Worm (Caenorhabditis elegans) whole organism, L4/young adult: ENCODE data around the gene lin-46.

Source experiments
- W03F9.2 ChIP-seq: fragments of 150-350 bp; optimal IDR thresholded peaks from 2 replicates; lab custom pipeline; 2014; ENCODE audit warnings: missing biosample characterization, missing genetic modification characterization
- dao-5 ChIP-seq: sonication (generic microtip); optimal IDR thresholded peaks from 2 replicates; lab custom pipeline; 2016; ENCODE audit warnings: missing genotype, missing genetic modification characterization, moderate library complexity, missing compliant biosample characterization
- him-1 ChIP-seq: sonication (generic microtip); optimal IDR thresholded peaks from 2 replicates; lab custom pipeline; 2016; ENCODE audit warnings: missing genotype, missing genetic modification reagents, missing genetic modification characterization, missing compliant biosample characterization

ce11 chrV:12988256-12988655 lies 19.6 kb downstream of the lin-46 start, which contains the start of gene F15B9.8:
- TF ChIP-seq him-1 (tag; lab: Kevin White, UChicago) (no peak), W03F9.2 (tag; lab: Kevin White, UChicago) (no peak), dao-5 (tag; lab: Kevin White, UChicago) (no peak)
